Fruit fly (Drosophila melanogaster): ENCODE results near the gene CG12607.

The CG12607 gene

dm6 chr3L:4411951-4412350, 34.4 kb upstream of the CG12607 start:
- TF ChIP-seq Sox102F (GFP tag; optimal IDR thresholded peaks at IDR 0.05) = no peak

dm6 chr3L:4412974-4413373, 33.4 kb upstream of the CG12607 start:
- TF ChIP-seq CG15336 (GFP tag; IDR thresholded peaks at IDR 0.05) (peak; percentile 53), CG6276 (GFP tag; optimal IDR thresholded peaks at IDR 0.05) (peak; percentile 32), Gug (GFP tag; IDR thresholded peaks at IDR 0.05) (peak; percentile 51), eg (GFP tag; IDR thresholded peaks at IDR 0.05) (peak; percentile 79), net (GFP tag; optimal IDR thresholded peaks at IDR 0.05) (peak; percentile 17), CG32006 (GFP tag; optimal IDR thresholded peaks at IDR 0.05) (peak; percentile 47), Hr4 (GFP tag; optimal IDR thresholded peaks at IDR 0.05) (peak; percentile 48), Eip78C (GFP tag) (no peak), Eip75B (GFP tag; optimal IDR thresholded peaks at IDR 0.05) (no peak), CG8119 (GFP tag; IDR thresholded peaks at IDR 0.05) (peak; percentile 33; the same call in 2 of the 3 replicates), topi (GFP tag; optimal IDR thresholded peaks at IDR 0.05) (no peak), Lpt (GFP tag; optimal IDR thresholded peaks at IDR 0.05) (peak; percentile 24), CG6163 (GFP tag; IDR thresholded peaks at IDR 0.05) (peak; percentile 70; the same call in 2 of the 3 replicates), CG34406 (GFP tag; optimal IDR thresholded peaks at IDR 0.05) (no peak), CG11294 (GFP tag; IDR thresholded peaks at IDR 0.05) (peak; percentile 62)

dm6 chr3L:4413800-4414446, 32.5 kb upstream of the CG12607 start:
- TF ChIP-seq fd59A (GFP tag; optimal IDR thresholded peaks at IDR 0.05) = no peak
- TF ChIP-seq CG10669 (GFP tag; optimal IDR thresholded peaks at IDR 0.05) = no peak
- TF ChIP-seq Gug (GFP tag; IDR thresholded peaks at IDR 0.05) = peak; percentile 34; the same call in 1 of the 2 replicates
- peak; percentile 35 for TF ChIP-seq CG32006 (GFP tag; optimal IDR thresholded peaks at IDR 0.05)
- no peak for TF ChIP-seq Eip78C (GFP tag)
- no peak for TF ChIP-seq CG16779 (tag; optimal IDR thresholded peaks at IDR 0.05)
- TF ChIP-seq Sox102F (GFP tag; optimal IDR thresholded peaks at IDR 0.05) = no peak
- TF ChIP-seq cyc (GFP tag; optimal IDR thresholded peaks at IDR 0.05) = no peak
- no peak for TF ChIP-seq CG6808 (GFP tag; optimal IDR thresholded peaks at IDR 0.05)
- no peak for TF ChIP-seq CG11762 (GFP tag; optimal IDR thresholded peaks at IDR 0.05; ENCODE audit: insufficient read depth)
- no peak for TF ChIP-seq CG11294 (GFP tag; IDR thresholded peaks at IDR 0.05)
- TF ChIP-seq pdm3 (GFP tag; optimal IDR thresholded peaks at IDR 0.05) = no peak
- no peak for TF ChIP-seq acj6 (GFP tag; optimal IDR thresholded peaks at IDR 0.05)
- no peak for TF ChIP-seq CG6854 (GFP tag; optimal IDR thresholded peaks at IDR 0.05)
- TF ChIP-seq Eip75B (GFP tag; optimal IDR thresholded peaks at IDR 0.05) = no peak
- no peak for TF ChIP-seq CG3919 (GFP tag; optimal IDR thresholded peaks at IDR 0.05)
- no peak for TF ChIP-seq esn (GFP tag; optimal IDR thresholded peaks at IDR 0.05)
- no peak for TF ChIP-seq Blimp-1 (GFP tag; optimal IDR thresholded peaks at IDR 0.05)
- no peak for TF ChIP-seq dac (GFP tag; optimal IDR thresholded peaks at IDR 0.05)
- peak; percentile 86 for TF ChIP-seq fkh (GFP tag; optimal IDR thresholded peaks at IDR 0.05)
- TF ChIP-seq Eip93F (GFP tag; optimal IDR thresholded peaks at IDR 0.05) = no peak
- no peak for TF ChIP-seq CG10631 (GFP tag; optimal IDR thresholded peaks at IDR 0.05)
- TF ChIP-seq CG8119 (GFP tag; IDR thresholded peaks at IDR 0.05) = peak; percentile 13; the same call in 1 of the 3 replicates
- TF ChIP-seq CG8632 (GFP tag; optimal IDR thresholded peaks at IDR 0.05) = no peak
- no peak for TF ChIP-seq Sox15 (GFP tag; optimal IDR thresholded peaks at IDR 0.05)
- no peak; the same call in 1 of the 3 replicates for TF ChIP-seq eg (GFP tag; IDR thresholded peaks at IDR 0.05)
- peak; percentile 20 for TF ChIP-seq Lpt (GFP tag; optimal IDR thresholded peaks at IDR 0.05)
- no peak for TF ChIP-seq CG7368 (GFP tag; optimal IDR thresholded peaks at IDR 0.05)
- TF ChIP-seq ss (GFP tag; optimal IDR thresholded peaks at IDR 0.05) = no peak
- TF ChIP-seq spab (GFP tag; optimal IDR thresholded peaks at IDR 0.05) = no peak
- no peak for TF ChIP-seq CG34406 (GFP tag; optimal IDR thresholded peaks at IDR 0.05)
- peak; percentile 18 for TF ChIP-seq Hr4 (GFP tag; optimal IDR thresholded peaks at IDR 0.05)
- no peak for TF ChIP-seq achi (GFP tag; optimal IDR thresholded peaks at IDR 0.05)
- TF ChIP-seq salr (GFP tag; optimal IDR thresholded peaks at IDR 0.05) = no peak
- TF ChIP-seq CG3032 (tag; optimal IDR thresholded peaks at IDR 0.05) = no peak
- TF ChIP-seq vri (GFP tag; optimal IDR thresholded peaks at IDR 0.05) = peak; percentile 9
- TF ChIP-seq Hr39 (GFP tag; optimal IDR thresholded peaks at IDR 0.05) = no peak
- TF ChIP-seq fd85E (GFP tag; optimal IDR thresholded peaks at IDR 0.05) = no peak
- TF ChIP-seq CG8319 (GFP tag; optimal IDR thresholded peaks at IDR 0.05) = no peak
- no peak for TF ChIP-seq Smox (GFP tag; optimal IDR thresholded peaks at IDR 0.05)
- TF ChIP-seq Sox14 (GFP tag; optimal IDR thresholded peaks at IDR 0.05) = no peak
